Fruit fly (Drosophila melanogaster): ENCODE results near the gene PolQ.

Gene PolQ

DNA sequence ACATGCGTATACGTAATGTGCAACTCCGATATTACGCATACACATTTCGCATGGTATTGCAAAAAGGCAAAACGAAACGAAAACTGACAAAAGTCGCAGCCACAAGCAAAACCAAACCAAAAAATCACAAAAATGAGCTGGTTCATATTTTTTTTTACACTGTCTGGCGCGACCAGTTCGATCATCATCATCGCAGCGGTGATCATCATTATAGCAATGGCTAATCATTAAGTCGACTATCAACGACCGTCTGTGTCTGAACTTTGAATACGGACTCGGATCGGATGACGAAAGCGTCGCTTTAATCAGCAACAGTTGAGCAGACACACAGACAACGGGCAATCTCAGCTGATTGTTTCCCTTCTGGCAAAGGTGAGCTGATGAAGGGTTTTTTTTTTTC is 4.8 kb upstream of the PolQ start:
- no peak for TF ChIP-seq cnc (optimal IDR thresholded peaks at IDR 0.05)
- no peak for TF ChIP-seq CG7045 (GFP tag; optimal IDR thresholded peaks at IDR 0.05)
- no peak for TF ChIP-seq CG14711 (tag; optimal IDR thresholded peaks at IDR 0.05)
- TF ChIP-seq CG12768 (GFP tag; optimal IDR thresholded peaks at IDR 0.05) = peak; percentile 58
- TF ChIP-seq tj (GFP tag; optimal IDR thresholded peaks at IDR 0.05) = peak; percentile 72
- TF ChIP-seq cic (GFP tag; optimal IDR thresholded peaks at IDR 0.05) = peak; percentile 22
- TF ChIP-seq bab1 (GFP tag; optimal IDR thresholded peaks at IDR 0.05) = no peak
- no peak for TF ChIP-seq CG5204 (GFP tag; optimal IDR thresholded peaks at IDR 0.05)

- TF ChIP-seq toe (GFP tag; optimal IDR thresholded peaks at IDR 0.05) (no peak), CG12768 (GFP tag; optimal IDR thresholded peaks at IDR 0.05) (peak; percentile 65), pad (GFP tag; optimal IDR thresholded peaks at IDR 0.05) (peak; percentile 21), tj (GFP tag; optimal IDR thresholded peaks at IDR 0.05) (peak; percentile 81), CG11617 (GFP tag; optimal IDR thresholded peaks at IDR 0.05) (no peak), CG33017 (tag; optimal IDR thresholded peaks at IDR 0.05) (peak; percentile 59), CG7101 (tag; optimal IDR thresholded peaks at IDR 0.05) (peak; percentile 46), cic (GFP tag; optimal IDR thresholded peaks at IDR 0.05) (peak; percentile 44)
Observed at dm6 chr3R:12716251-12716650, 4.2 kb upstream of the PolQ start.

DNA sequence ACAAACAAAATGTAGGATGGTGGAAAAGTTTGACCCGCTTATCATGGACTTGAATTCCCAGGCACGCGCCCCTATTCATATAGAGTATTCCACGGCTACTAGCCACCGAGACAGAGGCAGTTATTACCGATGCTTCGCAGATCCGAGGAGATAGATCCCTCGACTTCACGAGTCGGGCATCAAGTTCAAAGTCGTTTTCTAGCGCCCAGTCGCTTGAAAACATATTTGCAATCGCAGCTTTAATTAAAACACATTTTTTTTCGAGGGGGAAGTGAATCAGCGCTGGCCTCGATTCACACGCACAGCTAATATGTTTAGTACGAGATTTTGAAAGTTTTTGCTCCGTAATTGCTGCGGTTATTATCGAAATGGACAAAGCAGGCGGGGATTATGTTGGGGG is 3.2 kb upstream of the PolQ start:
- TF ChIP-seq bab1 (GFP tag; optimal IDR thresholded peaks at IDR 0.05) (no peak), kay (GFP tag; ENCODE audit: borderline replicate concordance) (no peak), CG7045 (GFP tag; optimal IDR thresholded peaks at IDR 0.05) (no peak), toe (GFP tag; optimal IDR thresholded peaks at IDR 0.05) (no peak), CG5204 (GFP tag; optimal IDR thresholded peaks at IDR 0.05) (no peak), tj (GFP tag; optimal IDR thresholded peaks at IDR 0.05) (no peak), cnc (optimal IDR thresholded peaks at IDR 0.05) (no peak), cic (GFP tag; optimal IDR thresholded peaks at IDR 0.05) (peak; percentile 30), CG33017 (tag; optimal IDR thresholded peaks at IDR 0.05) (peak; percentile 38), Crg-1 (GFP tag; optimal IDR thresholded peaks at IDR 0.05) (no peak), CG1620 (GFP tag; optimal IDR thresholded peaks at IDR 0.05) (no peak), CG7101 (tag; optimal IDR thresholded peaks at IDR 0.05) (no peak), CG14711 (tag; optimal IDR thresholded peaks at IDR 0.05) (no peak), ovo (GFP tag; optimal IDR thresholded peaks at IDR 0.05) (no peak), CG12768 (GFP tag; optimal IDR thresholded peaks at IDR 0.05) (peak; percentile 19), pad (GFP tag; optimal IDR thresholded peaks at IDR 0.05) (no peak), CG11617 (GFP tag; optimal IDR thresholded peaks at IDR 0.05) (no peak), Hr96 (GFP tag; optimal IDR thresholded peaks at IDR 0.05) (no peak), Mnt (GFP tag; optimal IDR thresholded peaks at IDR 0.05) (no peak), Clk (GFP tag; optimal IDR thresholded peaks at IDR 0.05) (no peak)

DNA sequence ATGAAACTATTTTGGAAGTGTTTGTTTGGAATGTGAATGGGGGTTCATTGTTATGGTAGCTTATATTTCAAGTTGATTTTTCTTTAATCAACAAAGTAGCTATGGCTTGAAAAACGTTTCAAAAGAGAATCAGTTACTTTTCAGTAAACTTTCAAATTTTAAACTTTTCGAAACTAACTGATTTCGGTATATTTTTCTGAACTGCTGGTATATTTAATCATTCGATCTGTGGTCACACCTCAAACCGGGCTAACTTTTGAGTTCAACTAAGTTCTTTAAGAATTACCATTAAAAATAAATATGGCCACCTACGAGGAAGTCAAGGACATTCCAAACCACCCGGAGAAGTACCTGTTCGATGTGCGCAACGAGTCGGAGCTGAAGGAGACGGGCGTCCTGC is 7.2 kb downstream of the PolQ start, which contains the start of gene CG12279:
TSS of gene CG12279 (plus strand) at position 234 of the 400 bp plus-strand sequence.
- TF ChIP-seq Mnt (GFP tag; optimal IDR thresholded peaks at IDR 0.05) (no peak), CG7045 (GFP tag; optimal IDR thresholded peaks at IDR 0.05) (no peak), cnc (optimal IDR thresholded peaks at IDR 0.05) (no peak), CG7101 (tag; optimal IDR thresholded peaks at IDR 0.05) (no peak), CG1620 (GFP tag; optimal IDR thresholded peaks at IDR 0.05) (no peak), kay (GFP tag; ENCODE audit: borderline replicate concordance) (no peak), ovo (GFP tag; optimal IDR thresholded peaks at IDR 0.05) (no peak), CG12768 (GFP tag; optimal IDR thresholded peaks at IDR 0.05) (no peak), CG5204 (GFP tag; optimal IDR thresholded peaks at IDR 0.05) (no peak), CG14711 (tag; optimal IDR thresholded peaks at IDR 0.05) (no peak), CG33017 (tag; optimal IDR thresholded peaks at IDR 0.05) (no peak)

- TF ChIP-seq Crg-1 (GFP tag; optimal IDR thresholded peaks at IDR 0.05) (no peak), CG12768 (GFP tag; optimal IDR thresholded peaks at IDR 0.05) (no peak), Mnt (GFP tag; optimal IDR thresholded peaks at IDR 0.05) (no peak), CG1620 (GFP tag; optimal IDR thresholded peaks at IDR 0.05) (no peak), CG11617 (GFP tag; optimal IDR thresholded peaks at IDR 0.05) (no peak), cic (GFP tag; optimal IDR thresholded peaks at IDR 0.05) (no peak), pad (GFP tag; optimal IDR thresholded peaks at IDR 0.05) (no peak), CG7101 (tag; optimal IDR thresholded peaks at IDR 0.05) (no peak), CG33017 (tag; optimal IDR thresholded peaks at IDR 0.05) (no peak), bab1 (GFP tag; optimal IDR thresholded peaks at IDR 0.05) (no peak), ovo (GFP tag; optimal IDR thresholded peaks at IDR 0.05) (no peak), toe (GFP tag; optimal IDR thresholded peaks at IDR 0.05) (no peak), CG5204 (GFP tag; optimal IDR thresholded peaks at IDR 0.05) (no peak), kay (GFP tag; ENCODE audit: borderline replicate concordance) (no peak), CG14711 (tag; optimal IDR thresholded peaks at IDR 0.05) (no peak), tj (GFP tag; optimal IDR thresholded peaks at IDR 0.05) (no peak), Hr96 (GFP tag; optimal IDR thresholded peaks at IDR 0.05) (no peak), CG7045 (GFP tag; optimal IDR thresholded peaks at IDR 0.05) (no peak), cnc (optimal IDR thresholded peaks at IDR 0.05) (no peak)
Observed at dm6 chr3R:12701994-12702494, 10.1 kb downstream of the PolQ start.

DNA sequence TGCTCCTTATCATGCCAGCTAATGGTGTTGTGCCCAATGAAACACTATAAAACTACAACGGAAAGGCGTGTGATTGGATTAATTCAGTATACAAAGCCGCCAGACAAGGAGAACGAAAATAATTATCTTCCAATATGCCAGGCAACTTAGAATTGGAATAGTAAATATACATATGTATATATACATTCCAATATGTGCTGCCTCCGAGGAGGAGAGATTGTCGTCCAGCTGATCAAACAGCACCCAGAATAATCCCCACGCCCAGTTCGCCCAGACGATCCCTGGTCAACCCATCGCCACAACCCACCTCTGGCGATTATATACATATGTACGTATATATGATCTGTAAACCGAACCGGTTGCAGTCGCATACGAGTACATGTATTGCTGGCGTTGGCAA is 10.8 kb downstream of the PolQ start:
- TF ChIP-seq kay (GFP tag; ENCODE audit: borderline replicate concordance) (no peak), Mnt (GFP tag; optimal IDR thresholded peaks at IDR 0.05) (no peak), Hr96 (GFP tag; optimal IDR thresholded peaks at IDR 0.05) (no peak), CG11617 (GFP tag; optimal IDR thresholded peaks at IDR 0.05) (no peak), Clk (GFP tag; optimal IDR thresholded peaks at IDR 0.05) (no peak), Crg-1 (GFP tag; optimal IDR thresholded peaks at IDR 0.05) (no peak), CG7101 (tag; optimal IDR thresholded peaks at IDR 0.05) (no peak), CG12768 (GFP tag; optimal IDR thresholded peaks at IDR 0.05) (no peak), CG5204 (GFP tag; optimal IDR thresholded peaks at IDR 0.05) (no peak), pad (GFP tag; optimal IDR thresholded peaks at IDR 0.05) (no peak), tj (GFP tag; optimal IDR thresholded peaks at IDR 0.05) (no peak)
